Worm (Caenorhabditis elegans) whole organism, mixed stage, embryonic: ENCODE measurements around the gene Y82E9BL.3.

Experiments
- bed-3 ChIP-seq: fragments of 200-800 bp; sonication (Bioruptor generic); optimal IDR thresholded peaks from 3 replicates; lab custom pipeline; 2018; ENCODE audit warnings: mild to moderate bottlenecking, missing genetic modification characterization, moderate library complexity, missing compliant biosample characterization
- ceh-39 ChIP-seq: fragments of 150-350 bp; optimal IDR thresholded peaks from 2 replicates; lab custom pipeline; 2014; ENCODE audit warnings: missing biosample characterization, missing genetic modification characterization
- ceh-43 ChIP-seq: fragments of 200-800 bp; sonication (Bioruptor generic); optimal IDR thresholded peaks from 2 replicates; lab custom pipeline; 2018; ENCODE audit warnings: mild to moderate bottlenecking, missing genetic modification characterization, moderate library complexity, missing compliant biosample characterization
- ceh-83 ChIP-seq: fragments of 200-800 bp; sonication (Bioruptor generic); optimal IDR thresholded peaks from 2 replicates; lab custom pipeline; 2018; ENCODE audit warnings: mild to moderate bottlenecking, missing genetic modification characterization, missing compliant biosample characterization
- ces-1 ChIP-seq: fragments of 150-350 bp; optimal IDR thresholded peaks from 2 replicates; lab custom pipeline; 2014; ENCODE audit warnings: missing biosample characterization, missing genetic modification reagents, missing genetic modification characterization
- cnd-1 ChIP-seq: fragments of 200-800 bp; sonication (Bioruptor generic); optimal IDR thresholded peaks from 2 replicates; lab custom pipeline; 2018; ENCODE audit warnings: mild to moderate bottlenecking, missing genetic modification characterization, missing compliant biosample characterization
- drap-1 ChIP-seq: fragments of 200-800 bp; sonication (Bioruptor generic); optimal IDR thresholded peaks from 3 replicates; lab custom pipeline; 2018; ENCODE audit warnings: mild to moderate bottlenecking, missing genetic modification characterization, missing compliant biosample characterization
- elt-1 ChIP-seq: sonication (generic microtip); optimal IDR thresholded peaks from 2 replicates; lab custom pipeline; 2017; ENCODE audit warnings: missing genetic modification characterization, mild to moderate bottlenecking, missing compliant biosample characterization, antibody characterized with exemption, moderate library complexity, borderline replicate concordance; ENCODE audit not compliant: insufficient read depth
- elt-3 ChIP-seq: fragments of 150-350 bp; optimal IDR thresholded peaks from 2 replicates; lab custom pipeline; 2014; ENCODE audit warnings: missing biosample characterization, missing genetic modification characterization
- flh-1 ChIP-seq: fragments of 200-800 bp; sonication (Bioruptor generic); optimal IDR thresholded peaks from 2 replicates; lab custom pipeline; 2018; ENCODE audit warnings: mild to moderate bottlenecking, missing genetic modification characterization, moderate library complexity, missing compliant biosample characterization
- ham-2 ChIP-seq: fragments of 200-800 bp; sonication (Bioruptor generic); optimal IDR thresholded peaks from 2 replicates; lab custom pipeline; 2018; ENCODE audit warnings: mild to moderate bottlenecking, missing genetic modification characterization, missing compliant biosample characterization
- lin-13 ChIP-seq: fragments of 150-350 bp; optimal IDR thresholded peaks from 2 replicates; lab custom pipeline; 2014; ENCODE audit warnings: missing biosample characterization, missing genetic modification characterization
- lsy-2 ChIP-seq: fragments of 150-350 bp; optimal IDR thresholded peaks from 2 replicates; lab custom pipeline; 2014; ENCODE audit warnings: missing biosample characterization, missing genetic modification characterization
- mab-5 ChIP-seq: fragments of 150-350 bp; optimal IDR thresholded peaks from 2 replicates; lab custom pipeline; 2014; ENCODE audit warnings: missing biosample characterization, missing genetic modification characterization
- mep-1 ChIP-seq: fragments of 150-350 bp; optimal IDR thresholded peaks from 2 replicates; lab custom pipeline; 2017; ENCODE audit warnings: missing biosample characterization, missing genetic modification reagents, missing genetic modification characterization, inconsistent platforms
- nhr-12 ChIP-seq: fragments of 150-350 bp; optimal IDR thresholded peaks from 2 replicates; lab custom pipeline; 2014; ENCODE audit warnings: missing biosample characterization, missing genetic modification characterization
- nhr-2 ChIP-seq: fragments of 150-350 bp; optimal IDR thresholded peaks from 2 replicates; lab custom pipeline; 2014; ENCODE audit warnings: missing biosample characterization, missing genetic modification characterization
- nhr-237 ChIP-seq: fragments of 150-350 bp; optimal IDR thresholded peaks from 2 replicates; lab custom pipeline; 2014; ENCODE audit warnings: missing biosample characterization, missing genetic modification characterization
- nhr-28 ChIP-seq: fragments of 150-350 bp; optimal IDR thresholded peaks from 2 replicates; lab custom pipeline; 2014; ENCODE audit warnings: missing biosample characterization, missing genetic modification characterization
- nhr-76 ChIP-seq: sonication (generic microtip); optimal IDR thresholded peaks from 2 replicates; lab custom pipeline; 2017; ENCODE audit warnings: missing biosample characterization, missing genetic modification characterization
- pha-4 ChIP-seq: fragments of 150-350 bp; optimal IDR thresholded peaks from 2 replicates; lab custom pipeline; 2018; ENCODE audit warnings: missing biosample characterization, missing genetic modification reagents, missing genetic modification characterization
- sem-2 ChIP-seq: fragments of 200-800 bp; sonication (Bioruptor generic); optimal IDR thresholded peaks from 2 replicates; lab custom pipeline; 2018; ENCODE audit warnings: mild to moderate bottlenecking, missing genetic modification characterization, missing compliant biosample characterization
- snpc-4 ChIP-seq: fragments of 150-350 bp; optimal IDR thresholded peaks from 2 replicates; lab custom pipeline; 2014; ENCODE audit warnings: missing biosample characterization, missing genetic modification characterization
- sptf-1 ChIP-seq: sonication (generic microtip); optimal IDR thresholded peaks from 2 replicates; lab custom pipeline; 2017; ENCODE audit warnings: mild to moderate bottlenecking, missing genetic modification characterization, moderate library complexity, missing compliant biosample characterization
- tbx-8 ChIP-seq: fragments of 200-800 bp; sonication (Bioruptor generic); optimal IDR thresholded peaks from 2 replicates; lab custom pipeline; 2018; ENCODE audit warnings: mild to moderate bottlenecking, missing genetic modification characterization, moderate library complexity, missing compliant biosample characterization
- unc-120 ChIP-seq: sonication (generic microtip); optimal IDR thresholded peaks from 2 replicates; lab custom pipeline; 2017; ENCODE audit warnings: missing genetic modification characterization, missing compliant biosample characterization; ENCODE audit not compliant: poor library complexity, severe bottlenecking
- unc-39 ChIP-seq: fragments of 150-350 bp; optimal IDR thresholded peaks from 2 replicates; lab custom pipeline; 2014; ENCODE audit warnings: missing biosample characterization, missing genetic modification characterization
- zip-8 ChIP-seq: fragments of 150-350 bp; optimal IDR thresholded peaks from 2 replicates; lab custom pipeline; 2014; ENCODE audit warnings: missing biosample characterization, missing genetic modification characterization
- ztf-11 ChIP-seq: fragments of 150-350 bp; optimal IDR thresholded peaks from 2 replicates; lab custom pipeline; 2014; ENCODE audit warnings: missing biosample characterization, missing genetic modification characterization

Gene Y82E9BL.3

DNA sequence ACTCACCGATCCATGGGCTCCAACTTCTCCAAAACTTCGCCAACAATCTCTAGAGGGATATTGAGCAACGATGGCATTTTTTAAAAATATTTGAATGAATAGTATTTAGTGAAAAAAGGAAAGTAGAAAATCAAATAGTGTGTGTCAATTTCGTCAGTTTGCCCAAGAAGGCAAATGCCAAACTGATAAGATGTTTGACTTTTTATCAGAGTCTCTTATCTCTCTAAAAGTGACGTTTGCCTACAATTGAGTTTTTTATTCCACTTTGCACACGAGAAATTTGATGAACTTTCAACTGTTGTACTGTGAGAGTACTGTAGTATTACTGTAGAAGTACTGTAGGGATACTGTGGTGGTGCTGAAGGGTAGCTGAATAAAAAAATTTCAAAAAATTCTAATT is 27.1 kb downstream of the Y82E9BL.3 start:
- TF ChIP-seq mep-1 (no peak), ham-2 (GFP tag; lab: Kevin White, UChicago) (no peak), snpc-4 (tag; lab: Kevin White, UChicago) (no peak), sptf-1 (no peak), ceh-43 (GFP tag; lab: Kevin White, UChicago) (no peak), unc-120 (tag; lab: Kevin White, UChicago) (no peak), lsy-2 (tag; lab: Kevin White, UChicago) (no peak), bed-3 (GFP tag; lab: Kevin White, UChicago) (no peak), tbx-8 (GFP tag; lab: Kevin White, UChicago) (no peak), lin-13 (tag; lab: Kevin White, UChicago) (no peak), ceh-39 (tag; lab: Kevin White, UChicago) (no peak), nhr-28 (tag; lab: Kevin White, UChicago) (no peak), sem-2 (GFP tag; lab: Kevin White, UChicago) (no peak), zip-8 (tag; lab: Kevin White, UChicago) (no peak), ceh-83 (GFP tag; lab: Kevin White, UChicago) (no peak), nhr-237 (tag; lab: Kevin White, UChicago) (no peak), elt-1 (tag; lab: Kevin White, UChicago) (no peak), unc-39 (no peak), flh-1 (GFP tag; lab: Kevin White, UChicago) (no peak)

DNA sequence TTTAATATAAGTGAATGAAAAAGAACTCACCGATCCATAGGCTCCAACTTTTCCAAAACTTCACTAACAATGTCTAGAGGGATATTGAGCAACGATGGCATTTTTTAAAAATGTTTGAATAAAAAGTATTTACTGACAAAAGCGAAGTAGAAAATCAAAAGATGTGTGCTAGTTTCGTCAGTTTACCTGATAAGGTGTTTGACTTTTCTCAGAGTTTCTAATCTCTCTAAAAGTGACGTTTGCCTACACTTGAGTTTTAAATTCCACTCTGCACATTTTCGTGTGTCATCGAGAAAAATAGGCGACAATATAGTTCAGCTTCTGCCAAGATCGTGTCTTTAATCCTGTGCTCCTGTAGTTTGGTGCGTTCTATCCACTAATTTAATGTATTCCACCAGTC is 29.1 kb downstream of the Y82E9BL.3 start, which contains the start of gene fbxa-15:
fbxa-15 (minus strand) TSS at position 101 of the 400 bp plus-strand sequence.
- TF ChIP-seq sem-2 (GFP tag; lab: Kevin White, UChicago): no peak
- TF ChIP-seq nhr-237 (tag; lab: Kevin White, UChicago): no peak

DNA sequence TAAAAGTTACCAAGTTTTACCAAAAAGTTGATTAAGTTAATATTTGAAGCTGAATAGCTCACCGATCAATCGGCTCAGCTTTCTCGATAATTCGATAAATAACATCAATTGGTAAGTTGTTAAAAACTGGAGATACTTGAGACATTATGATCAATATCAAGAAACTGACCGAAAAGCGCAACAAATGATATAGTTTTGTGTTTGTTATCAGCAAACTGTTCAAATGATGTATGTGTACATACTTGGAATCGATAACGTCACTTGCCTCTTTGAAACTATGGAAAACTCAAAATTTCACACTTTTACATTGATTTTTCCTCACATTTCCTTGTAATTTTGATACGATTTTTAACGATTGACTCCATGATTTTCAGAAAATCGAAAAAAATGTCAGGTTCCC is 35.6 kb downstream of the Y82E9BL.3 start, which contains the start of the genes fbxa-80 and fbxa-19:
fbxa-80 (minus strand) TSS at position 173 of the 400 bp plus-strand sequence.
fbxa-19 (plus strand) TSS at position 364 of the 400 bp plus-strand sequence.
- no peak for TF ChIP-seq ceh-43 (GFP tag; lab: Kevin White, UChicago)
- no peak for TF ChIP-seq sptf-1
- TF ChIP-seq flh-1 (GFP tag; lab: Kevin White, UChicago): no peak
- TF ChIP-seq ces-1 (GFP tag; lab: Kevin White, UChicago): no peak
- TF ChIP-seq unc-120 (tag; lab: Kevin White, UChicago): no peak
- no peak for TF ChIP-seq nhr-76 (tag; lab: Kevin White, UChicago)
- TF ChIP-seq ceh-39 (tag; lab: Kevin White, UChicago): no peak
- TF ChIP-seq sem-2 (GFP tag; lab: Kevin White, UChicago): no peak
- TF ChIP-seq ceh-83 (GFP tag; lab: Kevin White, UChicago): no peak
- no peak for TF ChIP-seq unc-39
- no peak for TF ChIP-seq nhr-237 (tag; lab: Kevin White, UChicago)
- TF ChIP-seq ztf-11 (tag; lab: Kevin White, UChicago): no peak
- TF ChIP-seq lin-13 (tag; lab: Kevin White, UChicago): no peak
- TF ChIP-seq nhr-12 (tag; lab: Kevin White, UChicago): no peak
- TF ChIP-seq snpc-4 (tag; lab: Kevin White, UChicago): no peak
- no peak for TF ChIP-seq bed-3 (GFP tag; lab: Kevin White, UChicago)
- TF ChIP-seq zip-8 (tag; lab: Kevin White, UChicago): no peak
- TF ChIP-seq cnd-1 (tag; lab: Kevin White, UChicago): no peak
- no peak for TF ChIP-seq elt-3

DNA sequence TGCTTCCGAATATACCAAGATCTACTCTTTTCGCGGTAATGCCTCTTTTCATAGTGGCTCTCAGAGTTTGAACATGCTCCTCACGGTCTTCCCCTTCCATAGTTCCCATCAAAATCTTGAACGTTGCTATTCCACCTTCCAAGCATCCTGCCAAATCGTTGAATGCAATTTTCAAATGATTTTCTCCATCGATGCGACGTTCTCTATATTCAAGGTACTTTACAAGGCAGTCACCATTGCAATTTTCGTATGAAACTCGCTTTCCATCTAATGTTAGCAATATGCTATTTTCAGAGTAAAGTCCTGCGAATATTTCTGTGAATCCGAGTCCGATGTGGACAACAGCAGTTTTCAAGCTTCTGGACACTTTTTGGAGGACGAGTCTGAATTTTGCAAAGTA is 36.4 kb downstream of the Y82E9BL.3 start:
- TF ChIP-seq drap-1 (GFP tag; lab: Kevin White, UChicago): no peak

DNA sequence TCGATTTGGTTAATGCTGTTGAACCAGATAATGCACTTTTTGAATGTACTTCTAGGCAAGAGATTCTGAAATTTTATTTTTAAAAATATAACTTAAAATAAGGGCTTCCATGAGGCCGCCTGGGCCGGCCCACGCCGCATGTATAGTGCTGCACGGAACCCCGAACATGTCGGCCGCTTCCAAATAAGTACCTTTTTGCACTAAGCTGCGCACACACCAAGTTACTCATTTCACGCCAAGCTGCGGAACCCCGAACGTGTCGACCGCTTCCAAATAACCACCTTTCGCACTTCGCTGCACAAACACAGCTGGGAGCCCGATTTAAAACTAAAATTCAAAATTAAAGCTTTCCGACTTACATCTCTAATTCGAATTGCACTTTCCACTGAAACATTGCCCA is 39.3 kb downstream of the Y82E9BL.3 start:
- TF ChIP-seq pha-4 (tag; lab: Kevin White, UChicago): no peak
- TF ChIP-seq nhr-2 (tag; lab: Kevin White, UChicago): no peak
- no peak for TF ChIP-seq mep-1
- TF ChIP-seq ham-2 (GFP tag; lab: Kevin White, UChicago): no peak
- no peak for TF ChIP-seq mab-5 (tag; lab: Kevin White, UChicago)
- no peak for TF ChIP-seq flh-1 (GFP tag; lab: Kevin White, UChicago)
- TF ChIP-seq nhr-28 (tag; lab: Kevin White, UChicago): no peak
- TF ChIP-seq ceh-83 (GFP tag; lab: Kevin White, UChicago): no peak
- no peak for TF ChIP-seq unc-39
- no peak for TF ChIP-seq ztf-11 (tag; lab: Kevin White, UChicago)
- no peak for TF ChIP-seq lsy-2 (tag; lab: Kevin White, UChicago)
- TF ChIP-seq zip-8 (tag; lab: Kevin White, UChicago): no peak
- no peak for TF ChIP-seq sem-2 (GFP tag; lab: Kevin White, UChicago)
